Worm (Caenorhabditis elegans): ENCODE data around the gene srsx-35.
A peak's percentile ranks its signal among the peaks of the same experiment; 100 is the strongest.

The srsx-35 gene

DNA sequence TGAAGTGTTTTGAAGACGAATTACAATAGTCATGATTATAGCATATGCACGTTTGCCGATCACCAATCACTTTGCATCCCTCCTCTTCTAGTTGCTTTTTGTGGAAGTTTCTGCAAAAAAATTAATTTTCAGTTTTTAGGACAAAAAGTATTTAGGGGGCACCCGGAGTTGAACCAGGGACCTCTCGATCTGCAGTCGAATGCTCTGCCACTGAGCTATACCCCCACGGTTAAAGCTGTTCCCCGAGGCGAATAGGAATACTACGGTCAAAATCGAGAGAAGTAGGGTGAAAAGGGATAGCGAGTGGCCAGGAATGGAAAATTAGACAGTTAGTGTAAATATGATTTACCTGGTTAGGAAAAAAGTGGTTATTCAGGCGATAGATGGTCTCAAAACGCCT, 12.7 kb downstream of the srsx-35 start (continued):
- TF ChIP-seq hrde-1 (tag; optimal IDR thresholded peaks at IDR 0.05; ENCODE audit: borderline replicate concordance) (peak; percentile 38), ceh-91 (GFP tag; IDR thresholded peaks at IDR 0.05) (no peak), mxl-1 (tag; optimal IDR thresholded peaks at IDR 0.05) (peak; percentile 55), tbx-9 (tag; optimal IDR thresholded peaks at IDR 0.05; ENCODE audit: borderline replicate concordance) (peak; percentile 7), ekl-4 (GFP tag; IDR thresholded peaks at IDR 0.05) (peak; percentile 56; the same call in 1 of the 2 replicates), ets-4 (GFP tag; optimal IDR thresholded peaks at IDR 0.05) (peak; percentile 32), nhr-27 (tag; optimal IDR thresholded peaks at IDR 0.05) (no peak), K11D2.4 (GFP tag; IDR thresholded peaks at IDR 0.05) (peak; percentile 44; the same call in 1 of the 2 replicates), ceh-27 (GFP tag; optimal IDR thresholded peaks at IDR 0.05) (peak; percentile 59), madf-3 (GFP tag; IDR thresholded peaks at IDR 0.05) (0 out of 2 replicates have a peak, but pooled peaks have one; percentile 40), lsy-27 (tag; optimal IDR thresholded peaks at IDR 0.05; ENCODE audit: borderline replicate concordance, insufficient read depth) (no peak), Y53G8AR.9 (GFP tag; conservative IDR thresholded peaks at IDR 0.05) (peak; percentile 75; the same call in 1 of the 2 replicates), snpc-3.4 (tag; optimal IDR thresholded peaks at IDR 0.05) (peak; percentile 44), let-526 (GFP tag; IDR thresholded peaks at IDR 0.05) (no peak), ceh-100 (GFP tag; IDR thresholded peaks at IDR 0.05) (peak; percentile 35; the same call in 1 of the 2 replicates), lin-40 (tag; optimal IDR thresholded peaks at IDR 0.05) (peak; percentile 60), B0336.3 (GFP tag; IDR thresholded peaks at IDR 0.05) (0 out of 2 replicates have a peak, but pooled peaks have one; percentile 47), egl-44 (GFP tag; IDR thresholded peaks at IDR 0.05) (peak; percentile 65; the same call in 1 of the 2 replicates), dpff-1 (tag; optimal IDR thresholded peaks at IDR 0.05) (no peak), nhr-120 (GFP tag; IDR thresholded peaks at IDR 0.05) (0 out of 2 replicates have a peak, but pooled peaks have one; percentile 36), cebp-2 (GFP tag; IDR thresholded peaks at IDR 0.05) (no peak), nfyb-1 (GFP tag; IDR thresholded peaks at IDR 0.05) (peak; percentile 84), mes-4 (tag; optimal IDR thresholded peaks at IDR 0.05) (no peak), K12H6.12 (tag; optimal IDR thresholded peaks at IDR 0.05) (peak; percentile 33), snpc-1.1 (tag; optimal IDR thresholded peaks at IDR 0.05; ENCODE audit: insufficient read depth) (peak; percentile 50), him-1 (tag; optimal IDR thresholded peaks at IDR 0.05) (peak; percentile 81), egl-18 (GFP tag; IDR thresholded peaks at IDR 0.05) (no peak), F10E7.11 (tag; optimal IDR thresholded peaks at IDR 0.05) (no peak), ceh-79 (tag; optimal IDR thresholded peaks at IDR 0.05) (peak; percentile 2), nhr-90 (tag; optimal IDR thresholded peaks at IDR 0.05) (peak; percentile 74), attf-6 (GFP tag; IDR thresholded peaks at IDR 0.05) (0 out of 2 replicates have a peak, but pooled peaks have one; percentile 18), B0261.1 (tag; optimal IDR thresholded peaks at IDR 0.05) (peak; percentile 82), nhr-179 (tag; optimal IDR thresholded peaks at IDR 0.05) (peak; percentile 40), nfya-1 (tag; optimal IDR thresholded peaks at IDR 0.05; ENCODE audit: borderline replicate concordance, insufficient read depth) (no peak), F33H1.4 (GFP tag; IDR thresholded peaks at IDR 0.05) (0 out of 2 replicates have a peak, but pooled peaks have one; percentile 10), tbp1 (GFP tag; optimal IDR thresholded peaks at IDR 0.05) (peak; percentile 94), F49E8.2 (tag; optimal IDR thresholded peaks at IDR 0.05; ENCODE audit: insufficient read depth) (peak; percentile 7), attf-5 (GFP tag; optimal IDR thresholded peaks at IDR 0.05) (peak; percentile 47), ama-1 (optimal IDR thresholded peaks at IDR 0.05) (no peak), ama-1 (GFP tag; optimal IDR thresholded peaks at IDR 0.05) (peak; percentile 18 to 75), rcor-1 (GFP tag; IDR thresholded peaks at IDR 0.05) (peak; percentile 69; the same call in 1 of the 2 replicates), C17E4.6 (GFP tag; IDR thresholded peaks at IDR 0.05) (no peak), efl-1 (GFP tag; optimal IDR thresholded peaks at IDR 0.05) (no peak), F57C9.4 (tag; optimal IDR thresholded peaks at IDR 0.05) (peak; percentile 52), rec-8 (tag; optimal IDR thresholded peaks at IDR 0.05) (peak; percentile 34 to 73), repo-1 (tag; optimal IDR thresholded peaks at IDR 0.05) (peak; percentile 72), nfya-2 (GFP tag; IDR thresholded peaks at IDR 0.05) (no peak)
